Fruit fly (Drosophila melanogaster) whole organism, embryonic: Measurements from ENCODE around the gene ea.

Source experiments
- Aef1 ChIP-seq: fragments of 200-800 bp; sonication (Bioruptor generic); IDR thresholded peaks from 3 replicates; pipeline ENCODE4 v1.3.6; 2022; ENCODE audit warnings: missing biosample characterization, missing genetic modification characterization
- Asciz ChIP-seq: fragments of 200-800 bp; sonication (Bioruptor generic); optimal IDR thresholded peaks from 2 replicates; lab custom pipeline; 2017; ENCODE audit warnings: missing biosample characterization, mild to moderate bottlenecking, missing genetic modification characterization, missing genetic modification reagents
- CG10321 ChIP-seq: fragments of 200-800 bp; sonication (Bioruptor generic); IDR thresholded peaks from 2 replicates; pipeline ENCODE4 v1.3.6; 2022; ENCODE audit warnings: missing biosample characterization, missing genetic modification characterization
- CG10431 ChIP-seq: fragments of 200-800 bp; sonication (Bioruptor generic); optimal IDR thresholded peaks from 3 replicates; lab custom pipeline; 2018; ENCODE audit warnings: missing biosample characterization, mild to moderate bottlenecking, missing genetic modification characterization
- CG10654 ChIP-seq: fragments of 200-800 bp; sonication (Bioruptor generic); optimal IDR thresholded peaks from 2 replicates; lab custom pipeline; 2016; ENCODE audit warnings: missing biosample characterization, missing genetic modification characterization
- CG10979 ChIP-seq: fragments of 200-800 bp; sonication (Bioruptor generic); optimal IDR thresholded peaks from 2 replicates; lab custom pipeline; 2018; ENCODE audit warnings: missing biosample characterization, mild to moderate bottlenecking, missing genetic modification characterization, moderate library complexity
- CG12769 ChIP-seq: fragments of 200-800 bp; sonication (Bioruptor generic); optimal IDR thresholded peaks from 2 replicates; lab custom pipeline; 2019; ENCODE audit warnings: missing biosample characterization, mild to moderate bottlenecking, missing genetic modification characterization, moderate library complexity
- CG14441 ChIP-seq: fragments of 200-800 bp; sonication (Bioruptor generic); IDR thresholded peaks from 2 replicates; pipeline ENCODE4 v1.3.6; 2022; ENCODE audit warnings: missing biosample characterization, missing genetic modification characterization
- CG15514 ChIP-seq: fragments of 200-800 bp; sonication (Bioruptor generic); optimal IDR thresholded peaks from 3 replicates; lab custom pipeline; 2017; ENCODE audit warnings: missing biosample characterization, missing genetic modification characterization, mild to moderate bottlenecking, moderate library complexity, missing genetic modification reagents
- CG16863 ChIP-seq: fragments of 200-800 bp; sonication (Bioruptor generic); optimal IDR thresholded peaks from 3 replicates; lab custom pipeline; 2016; ENCODE audit warnings: missing biosample characterization, missing genetic modification characterization
- CG17186 ChIP-seq: fragments of 200-800 bp; sonication (Bioruptor generic); optimal IDR thresholded peaks from 3 replicates; lab custom pipeline; 2017; ENCODE audit warnings: missing biosample characterization, missing genetic modification reagents, missing genetic modification characterization
- CG17912 ChIP-seq: fragments of 200-800 bp; sonication (Bioruptor generic); optimal IDR thresholded peaks from 2 replicates; lab custom pipeline; 2018; ENCODE audit warnings: missing biosample characterization, mild to moderate bottlenecking, missing genetic modification characterization
- CG1832 ChIP-seq: fragments of 200-800 bp; sonication (Bioruptor generic); optimal IDR thresholded peaks from 2 replicates; lab custom pipeline; 2017; ENCODE audit warnings: missing biosample characterization, mild to moderate bottlenecking, missing genetic modification characterization, inconsistent platforms
- CG2116 ChIP-seq: fragments of 200-800 bp; sonication (Bioruptor generic); optimal IDR thresholded peaks from 3 replicates; lab custom pipeline; 2018; ENCODE audit warnings: missing biosample characterization, mild to moderate bottlenecking, missing genetic modification characterization
- CG30431 ChIP-seq: fragments of 200-800 bp; sonication (Bioruptor generic); optimal IDR thresholded peaks from 2 replicates; lab custom pipeline; 2017; ENCODE audit warnings: missing biosample characterization, missing genetic modification characterization
- CG31388 ChIP-seq: fragments of 200-800 bp; sonication (Bioruptor generic); optimal IDR thresholded peaks from 2 replicates; lab custom pipeline; 2016; ENCODE audit warnings: missing biosample characterization, missing genetic modification characterization
- CG43689 ChIP-seq: fragments of 200-800 bp; sonication (Bioruptor generic); IDR thresholded peaks from 2 replicates; pipeline ENCODE4 v1.3.6; 2022; ENCODE audit warnings: missing biosample characterization, missing genetic modification characterization
- CG5180 ChIP-seq: fragments of 200-800 bp; sonication (Bioruptor generic); optimal IDR thresholded peaks from 3 replicates; lab custom pipeline; 2017; ENCODE audit warnings: missing biosample characterization, missing genetic modification characterization, mild to moderate bottlenecking, moderate library complexity, missing genetic modification reagents
- CG7745 ChIP-seq: fragments of 200-800 bp; sonication (Bioruptor generic); optimal IDR thresholded peaks from 2 replicates; lab custom pipeline; 2018; ENCODE audit warnings: missing biosample characterization, mild to moderate bottlenecking, missing genetic modification characterization, moderate library complexity
- CG9609 ChIP-seq: fragments of 200-800 bp; sonication (Bioruptor generic); optimal IDR thresholded peaks from 3 replicates; lab custom pipeline; 2016; ENCODE audit warnings: missing biosample characterization, missing genetic modification characterization
- CHES-1-like ChIP-seq: fragments of 200-800 bp; sonication (Bioruptor generic); optimal IDR thresholded peaks from 2 replicates; lab custom pipeline; 2016; ENCODE audit warnings: missing biosample characterization, missing genetic modification characterization
- CkIIα-i1 ChIP-seq: fragments of 200-800 bp; sonication (Bioruptor generic); IDR thresholded peaks from 2 replicates; pipeline ENCODE4 v1.3.6; 2022; ENCODE audit warnings: missing biosample characterization, missing genetic modification characterization
- Dp ChIP-seq: fragments of 200-800 bp; sonication (Bioruptor generic); optimal IDR thresholded peaks from 2 replicates; lab custom pipeline; 2018; ENCODE audit warnings: missing biosample characterization, mild to moderate bottlenecking, missing genetic modification characterization, moderate library complexity
- Hey ChIP-seq: fragments of 200-800 bp; sonication (Bioruptor generic); optimal IDR thresholded peaks from 3 replicates; lab custom pipeline; 2018; ENCODE audit warnings: missing biosample characterization, mild to moderate bottlenecking, missing genetic modification characterization
- Hr3 ChIP-seq: fragments of 200-800 bp; sonication (Bioruptor generic); optimal IDR thresholded peaks from 3 replicates; lab custom pipeline; 2016; ENCODE audit warnings: missing biosample characterization, missing genetic modification characterization
- Hsf ChIP-seq: fragments of 200-800 bp; sonication (Bioruptor generic); optimal IDR thresholded peaks from 3 replicates; lab custom pipeline; 2016; ENCODE audit warnings: missing biosample characterization, missing genetic modification characterization
- Med ChIP-seq: fragments of 200-800 bp; sonication (Bioruptor generic); peaks from one replicate; lab custom pipeline; 2016; ENCODE audit warnings: missing biosample characterization, missing genetic modification characterization, mild to moderate bottlenecking, inconsistent platforms, moderate library complexity
- Oaz ChIP-seq: fragments of 200-800 bp; sonication (Bioruptor generic); IDR thresholded peaks from 2 replicates; pipeline ENCODE4 v1.3.6; 2022; ENCODE audit warnings: missing biosample characterization, missing genetic modification characterization
- Pdp1 ChIP-seq, 2 experiments: fragments of 200-800 bp; sonication (Bioruptor generic); optimal IDR thresholded peaks; 3 replicates each; lab custom pipeline; 2016; ENCODE audit warnings: missing biosample characterization in 2 of 2, missing genetic modification characterization in 2 of 2, mild to moderate bottlenecking in 1 of 2, moderate library complexity in 1 of 2
- Poxn ChIP-seq: fragments of 200-800 bp; sonication (Bioruptor generic); IDR thresholded peaks from 2 replicates; pipeline ENCODE4 v1.3.6; 2022; ENCODE audit warnings: missing biosample characterization, missing genetic modification characterization
- ac ChIP-seq: fragments of 200-800 bp; sonication (Bioruptor generic); optimal IDR thresholded peaks from 3 replicates; lab custom pipeline; 2017; ENCODE audit warnings: missing biosample characterization, mild to moderate bottlenecking, missing genetic modification characterization
- aop ChIP-seq: fragments of 200-800 bp; sonication (Bioruptor generic); IDR thresholded peaks from 2 replicates; pipeline ENCODE4 v1.3.6; 2022; ENCODE audit warnings: missing biosample characterization, missing genetic modification characterization
- bcd ChIP-seq: fragments of 200-800 bp; sonication (Bioruptor generic); optimal IDR thresholded peaks from 2 replicates; lab custom pipeline; 2017; ENCODE audit warnings: missing biosample characterization, mild to moderate bottlenecking, missing genetic modification characterization
- bowl ChIP-seq: fragments of 200-800 bp; sonication (Bioruptor generic); IDR thresholded peaks from 2 replicates; pipeline ENCODE4 v1.3.6; 2022; ENCODE audit warnings: missing biosample characterization, missing genetic modification characterization
- cg ChIP-seq: fragments of 200-800 bp; sonication (Bioruptor generic); optimal IDR thresholded peaks from 3 replicates; lab custom pipeline; 2019; ENCODE audit warnings: missing biosample characterization, mild to moderate bottlenecking, missing genetic modification characterization, moderate library complexity
- emc ChIP-seq: fragments of 200-800 bp; sonication (Bioruptor generic); optimal IDR thresholded peaks from 2 replicates; lab custom pipeline; 2016; ENCODE audit warnings: missing biosample characterization, missing genetic modification characterization
- eve ChIP-seq, 2 experiments: fragments of >200 bp; optimal IDR thresholded peaks; 2 replicates each; lab custom pipeline; 2017; ENCODE audit warnings: missing biosample characterization in 2 of 2, missing genetic modification characterization in 2 of 2
- exex ChIP-seq: fragments of 200-800 bp; sonication (Bioruptor generic); optimal IDR thresholded peaks from 4 replicates; lab custom pipeline; 2018; ENCODE audit warnings: missing biosample characterization, mild to moderate bottlenecking, missing genetic modification characterization, moderate library complexity
- eyg ChIP-seq: fragments of 200-800 bp; sonication (Bioruptor generic); optimal IDR thresholded peaks from 3 replicates; lab custom pipeline; 2016; ENCODE audit warnings: missing biosample characterization, missing genetic modification characterization
- hb ChIP-seq: fragments of 200-800 bp; sonication (Bioruptor generic); IDR thresholded peaks from 3 replicates; pipeline ENCODE4 v1.3.6; 2022; ENCODE audit warnings: missing biosample characterization, missing genetic modification characterization; ENCODE audit not compliant: partially characterized antibody
- insv ChIP-seq, 2 experiments: fragments of 200-800 bp; sonication (Bioruptor generic); optimal IDR thresholded peaks; 3 replicates each; lab custom pipeline; 2016 to 2018; ENCODE audit warnings: missing biosample characterization in 2 of 2, missing genetic modification characterization in 2 of 2
- ken ChIP-seq: fragments of 200-800 bp; sonication (Bioruptor generic); IDR thresholded peaks from 3 replicates; pipeline ENCODE4 v1.3.6; 2022; ENCODE audit warnings: missing biosample characterization, missing genetic modification characterization
- org-1 ChIP-seq: fragments of 200-800 bp; sonication (Bioruptor generic); optimal IDR thresholded peaks from 2 replicates; lab custom pipeline; 2017; ENCODE audit warnings: missing biosample characterization, missing genetic modification characterization
- peb ChIP-seq: fragments of 200-800 bp; sonication (Bioruptor generic); IDR thresholded peaks from 2 replicates; pipeline ENCODE4 v1.3.6; 2022; ENCODE audit warnings: missing biosample characterization, missing genetic modification characterization
- pfk ChIP-seq: fragments of 200-800 bp; sonication (Bioruptor generic); optimal IDR thresholded peaks from 2 replicates; lab custom pipeline; 2018; ENCODE audit warnings: missing biosample characterization, mild to moderate bottlenecking, missing genetic modification characterization, moderate library complexity
- psq ChIP-seq: fragments of 200-800 bp; sonication (Bioruptor generic); optimal IDR thresholded peaks from 2 replicates; lab custom pipeline; 2017; ENCODE audit warnings: missing biosample characterization, missing genetic modification characterization
- sisA ChIP-seq: fragments of 200-800 bp; sonication (Bioruptor generic); IDR thresholded peaks from 2 replicates; pipeline ENCODE4 v1.3.6; 2022; ENCODE audit warnings: missing biosample characterization, missing genetic modification characterization
- slbo ChIP-seq: fragments of 200-800 bp; sonication (Bioruptor generic); IDR thresholded peaks from 2 replicates; pipeline ENCODE4 v1.3.6; 2022; ENCODE audit warnings: missing biosample characterization, missing genetic modification characterization
- sna ChIP-seq: fragments of 200-800 bp; sonication (Bioruptor generic); IDR thresholded peaks from 2 replicates; pipeline ENCODE4 v1.3.6; 2022; ENCODE audit warnings: missing biosample characterization, missing genetic modification characterization; ENCODE audit not compliant: partially characterized antibody
- wek ChIP-seq: fragments of 200-800 bp; sonication (Bioruptor generic); optimal IDR thresholded peaks from 3 replicates; lab custom pipeline; 2018; ENCODE audit warnings: missing biosample characterization, mild to moderate bottlenecking, missing genetic modification characterization, moderate library complexity

ea gene

DNA sequence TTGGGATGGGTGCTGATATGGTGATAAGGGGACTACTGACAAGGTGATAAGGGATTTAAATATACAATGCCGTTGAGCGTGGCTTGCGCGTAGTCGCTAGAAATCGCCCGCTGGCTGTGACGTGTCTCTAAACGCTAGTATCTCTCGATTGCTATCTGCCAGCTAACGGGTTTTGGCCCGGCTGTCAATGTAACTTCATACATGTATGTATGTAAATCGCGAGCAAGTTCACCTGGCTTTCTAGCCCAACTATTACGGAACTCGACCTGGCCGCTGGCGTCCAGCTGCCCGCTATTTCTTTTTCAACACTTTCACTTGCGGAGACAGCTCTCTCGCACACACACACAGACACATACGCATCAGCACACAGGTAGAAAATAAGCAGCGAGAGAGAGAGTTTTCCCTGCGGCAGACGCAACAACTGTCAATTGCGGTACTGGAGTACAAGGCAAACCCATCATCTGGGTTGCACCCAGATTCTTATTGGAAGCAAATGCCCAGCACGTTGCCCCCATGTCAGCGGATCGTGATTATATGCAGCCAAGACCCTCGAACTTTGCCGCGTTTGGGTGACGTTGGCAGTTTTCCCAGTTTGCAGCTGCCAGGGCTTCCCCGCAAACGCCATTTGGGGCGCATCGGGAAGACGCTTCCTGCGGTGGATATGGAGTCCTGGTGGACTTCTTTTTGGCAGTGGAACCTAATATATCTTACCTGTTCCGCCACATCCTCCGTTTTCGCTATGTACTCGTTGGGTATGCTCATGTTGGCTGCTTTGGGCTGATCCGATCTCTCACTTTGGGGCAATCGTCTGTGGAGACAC, 16.9 kb downstream of the ea start (continued):
- TF ChIP-seq slbo (GFP tag; lab: Robert Waterston, UW) = no peak
- TF ChIP-seq pfk (GFP tag; lab: Kevin White, UChicago) = no peak
- TF ChIP-seq CG16863 (GFP tag; lab: Kevin White, UChicago) = no peak
- TF ChIP-seq CG10654 (GFP tag; lab: Kevin White, UChicago) = no peak
- TF ChIP-seq Hey (tag; lab: Kevin White, UChicago) = no peak
- TF ChIP-seq wek = no peak
- no peak for TF ChIP-seq psq (GFP tag; lab: Kevin White, UChicago)
- no peak for TF ChIP-seq sna (GFP tag; lab: Robert Waterston, UW)
- peak; percentile 31 for TF ChIP-seq CG12769 (tag; lab: Kevin White, UChicago)
- no peak for TF ChIP-seq Aef1
- no peak for TF ChIP-seq aop (GFP tag; lab: Robert Waterston, UW)
- no peak for TF ChIP-seq eyg
- TF ChIP-seq CG9609 = no peak
- no peak for TF ChIP-seq Oaz
- peak; percentile 85 for TF ChIP-seq CG10431 (GFP tag; lab: Kevin White, UChicago)
- no peak for TF ChIP-seq CG17186 (GFP tag; lab: Kevin White, UChicago)
- TF ChIP-seq CG15514 (GFP tag; lab: Kevin White, UChicago) = no peak
- no peak for TF ChIP-seq bcd
- TF ChIP-seq bowl (GFP tag; lab: Robert Waterston, UW) = no peak
- no peak for TF ChIP-seq CG10321 (GFP tag; lab: Robert Waterston, UW)
- no peak for TF ChIP-seq Asciz
- TF ChIP-seq insv (GFP tag; optimal IDR thresholded peaks at IDR 0.05; lab: Kevin White, UChicago) = peak in 1 of 2 experiments; percentile 89
- TF ChIP-seq ken = no peak
- no peak for TF ChIP-seq emc (GFP tag; lab: Kevin White, UChicago)
- TF ChIP-seq Dp (GFP tag; lab: Kevin White, UChicago) = no peak
- peak; percentile 76 for TF ChIP-seq cg (GFP tag; lab: Kevin White, UChicago)
- TF ChIP-seq Pdp1 (GFP tag; optimal IDR thresholded peaks at IDR 0.05; lab: Kevin White, UChicago) = peak in 1 of 2 experiments; percentile 52
- TF ChIP-seq Hr3 (GFP tag; lab: Kevin White, UChicago) = no peak
- no peak for TF ChIP-seq CG10979
- TF ChIP-seq peb = no peak
- no peak for TF ChIP-seq CG1832 (GFP tag; lab: Kevin White, UChicago)
- peak; percentile 3 for TF ChIP-seq Med (GFP tag; lab: Kevin White, UChicago)
- peak; percentile 44 for TF ChIP-seq CG5180
- no peak for TF ChIP-seq sisA (GFP tag; lab: Robert Waterston, UW)
- no peak for TF ChIP-seq CG14441
- TF ChIP-seq Hsf (GFP tag; lab: Kevin White, UChicago) = no peak
- TF ChIP-seq CHES-1-like (GFP tag; lab: Kevin White, UChicago) = no peak
- TF ChIP-seq CG31388 = no peak
- no peak for TF ChIP-seq CG30431 (GFP tag; lab: Kevin White, UChicago)
- TF ChIP-seq CG17912 (GFP tag; lab: Kevin White, UChicago) = no peak
- TF ChIP-seq org-1 (GFP tag; lab: Kevin White, UChicago) = no peak
- peak; percentile 3 for TF ChIP-seq exex (tag; lab: Kevin White, UChicago)
- no peak for TF ChIP-seq CG7745
- TF ChIP-seq CG43689 (GFP tag; lab: Robert Waterston, UW) = no peak
- no peak for TF ChIP-seq CkIIα-i1 (GFP tag; lab: Robert Waterston, UW)
- TF ChIP-seq eve (GFP tag; optimal IDR thresholded peaks at IDR 0.05; lab: Kevin White, UChicago) = no peak
- peak; percentile 10 for TF ChIP-seq ac (GFP tag; lab: Kevin White, UChicago)
- TF ChIP-seq CG2116 (GFP tag; lab: Kevin White, UChicago) = no peak
- TF ChIP-seq Poxn (GFP tag; lab: Robert Waterston, UW) = no peak
- no peak for TF ChIP-seq hb (GFP tag; lab: Robert Waterston, UW)
